Fruit fly (Drosophila melanogaster): ENCODE data around the gene Pus1.

Gene Pus1

DNA sequence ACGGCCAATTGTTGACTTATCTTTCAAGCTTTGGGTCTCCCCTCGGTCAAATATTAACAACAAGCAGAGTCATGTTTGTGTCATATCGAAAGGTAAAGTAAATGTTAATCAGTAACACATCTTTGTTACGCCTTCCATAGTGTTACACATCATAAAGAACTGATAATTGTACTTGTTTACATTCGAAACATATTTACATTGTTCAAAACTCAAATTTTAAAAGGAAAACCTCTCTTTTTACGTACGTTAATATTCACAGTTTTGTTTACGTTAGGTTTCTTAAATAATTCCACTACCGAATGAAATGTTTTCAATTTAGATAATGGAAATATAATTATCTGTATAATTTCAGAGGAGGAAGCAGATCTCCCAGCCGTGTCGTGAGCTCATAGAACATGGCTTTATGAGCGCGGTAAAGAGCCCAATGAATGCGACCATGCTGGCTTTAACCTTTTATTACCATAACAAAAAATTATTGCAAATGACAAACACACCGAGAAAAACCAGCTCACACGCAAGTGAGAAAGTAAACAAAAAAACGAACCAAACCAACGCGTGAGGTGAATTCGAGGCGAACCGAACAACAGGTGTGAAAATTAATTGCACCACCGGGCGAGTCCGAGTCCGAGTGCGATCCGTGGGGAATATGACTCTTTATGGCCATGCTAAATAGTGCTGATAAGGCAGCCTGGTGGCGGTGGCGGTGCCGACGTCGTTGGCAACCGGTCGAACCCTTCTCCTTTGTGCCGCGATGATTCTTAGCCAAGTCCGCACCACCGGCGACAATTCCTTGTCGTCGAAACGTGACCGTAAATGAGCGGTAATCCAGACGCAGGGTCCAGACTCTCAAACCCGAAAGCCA lies 50.0 kb downstream of the Pus1 start (continued):
- TF ChIP-seq Awh (GFP tag; IDR thresholded peaks at IDR 0.05) (peak; percentile 74), CG14014 (GFP tag; IDR thresholded peaks at IDR 0.05) (peak; percentile 61; the same call in 1 of the 2 replicates), Drgx (GFP tag; IDR thresholded peaks at IDR 0.05) (no peak), Rfx (GFP tag; IDR thresholded peaks at IDR 0.05) (no peak; the same call in 1 of the 2 replicates), Hmx (GFP tag; optimal IDR thresholded peaks at IDR 0.05) (no peak), MBD-R2 (GFP tag; IDR thresholded peaks at IDR 0.05) (no peak), danr (GFP tag; IDR thresholded peaks at IDR 0.05) (no peak), CG3065 (GFP tag; optimal IDR thresholded peaks at IDR 0.05) (peak; percentile 9), HLHmδ (GFP tag; optimal IDR thresholded peaks at IDR 0.05) (no peak), CG11696 (GFP tag; IDR thresholded peaks at IDR 0.05) (no peak), hb (GFP tag; IDR thresholded peaks at IDR 0.05; ENCODE audit: partially characterized antibody) (no peak), sr (GFP tag; IDR thresholded peaks at IDR 0.05) (no peak), Tbp (GFP tag; optimal IDR thresholded peaks at IDR 0.05) (no peak), bab2 (GFP tag; optimal IDR thresholded peaks at IDR 0.05) (peak; percentile 51), al (GFP tag; IDR thresholded peaks at IDR 0.05) (no peak), vnd (GFP tag; IDR thresholded peaks at IDR 0.05; ENCODE audit: partially characterized antibody) (no peak), Hand (GFP tag; optimal IDR thresholded peaks at IDR 0.05) (no peak), Ets97D (GFP tag; optimal IDR thresholded peaks at IDR 0.05) (no peak), Oli (tag; optimal IDR thresholded peaks at IDR 0.05) (no peak), Neu2 (GFP tag; optimal IDR thresholded peaks at IDR 0.05; ENCODE audit: borderline replicate concordance) (no peak), tgo (GFP tag; IDR thresholded peaks at IDR 0.05) (no peak; the same call in 2 of the 3 replicates), CG12219 (GFP tag; optimal IDR thresholded peaks at IDR 0.05) (peak; percentile 41), BEAF-32 (GFP tag; optimal IDR thresholded peaks at IDR 0.05) (no peak), Atf-2 (GFP tag; optimal IDR thresholded peaks at IDR 0.05) (peak; percentile 20), ERR (GFP tag; optimal IDR thresholded peaks at IDR 0.05) (no peak), insv (GFP tag; optimal IDR thresholded peaks at IDR 0.05) (peak in 1 of 2 experiments; percentile 32), Atf3 (GFP tag; optimal IDR thresholded peaks at IDR 0.05) (no peak), sima (GFP tag; optimal IDR thresholded peaks at IDR 0.05) (no peak), CG8944 (GFP tag; optimal IDR thresholded peaks at IDR 0.05) (no peak), fd96Cb (tag; optimal IDR thresholded peaks at IDR 0.05) (no peak), PHDP (tag; optimal IDR thresholded peaks at IDR 0.05) (no peak), tin (GFP tag; optimal IDR thresholded peaks at IDR 0.05) (no peak), p53 (GFP tag; optimal IDR thresholded peaks at IDR 0.05) (no peak), CG13775 (GFP tag; optimal IDR thresholded peaks at IDR 0.05) (no peak), CG2202 (tag; optimal IDR thresholded peaks at IDR 0.05) (peak; percentile 77), Poxn (GFP tag; IDR thresholded peaks at IDR 0.05) (no peak), CG4328 (GFP tag; optimal IDR thresholded peaks at IDR 0.05) (peak; percentile 36), CG17359 (tag; optimal IDR thresholded peaks at IDR 0.05) (peak; percentile 62), MESR4 (GFP tag; optimal IDR thresholded peaks at IDR 0.05) (no peak), knrl (GFP tag; IDR thresholded peaks at IDR 0.05; ENCODE audit: partially characterized antibody) (no peak), mirr (GFP tag; optimal IDR thresholded peaks at IDR 0.05) (no peak), CG7357 (GFP tag; IDR thresholded peaks at IDR 0.05) (no peak), CG1832 (GFP tag; optimal IDR thresholded peaks at IDR 0.05) (no peak), ken (GFP tag; IDR thresholded peaks at IDR 0.05) (no peak), Nf-YB (GFP tag; optimal IDR thresholded peaks at IDR 0.05) (peak; percentile 33), kah (GFP tag; optimal IDR thresholded peaks at IDR 0.05) (peak; percentile 56), CG4820 (GFP tag; optimal IDR thresholded peaks at IDR 0.05) (no peak), CG6254 (GFP tag; optimal IDR thresholded peaks at IDR 0.05) (peak; percentile 20), gro (GFP tag; optimal IDR thresholded peaks at IDR 0.05) (no peak), ase (GFP tag; IDR thresholded peaks at IDR 0.05) (no peak)

All from whole organism, embryonic.